Worm (Caenorhabditis elegans) whole organism, L4 larva: Measurements from ENCODE around the gene ubq-2.

Source experiments
- F10B5.3 ChIP-seq: sonication (generic microtip); optimal IDR thresholded peaks from 2 replicates; lab custom pipeline; 2016; ENCODE audit warnings: mild to moderate bottlenecking, missing genetic modification characterization, missing compliant biosample characterization
- F49E8.2 ChIP-seq: sonication (generic microtip); optimal IDR thresholded peaks from 2 replicates; lab custom pipeline; 2016; ENCODE audit warnings: missing compliant biosample characterization, mild to moderate bottlenecking, missing genetic modification characterization, borderline replicate concordance
- T26A8.4 ChIP-seq: fragments of 200-800 bp; sonication (Bioruptor generic); IDR thresholded peaks from 2 replicates; pipeline ENCODE4 v1.3.6; 2022; ENCODE audit warnings: missing genetic modification characterization, missing compliant biosample characterization
- Y5F2A.4 ChIP-seq: fragments of 200-800 bp; sonication (Bioruptor generic); optimal IDR thresholded peaks from 2 replicates; lab custom pipeline; 2018; ENCODE audit warnings: mild to moderate bottlenecking, missing genetic modification characterization, missing compliant biosample characterization
- attf-4 ChIP-seq: sonication (generic microtip); optimal IDR thresholded peaks from 3 replicates; lab custom pipeline; 2017; ENCODE audit warnings: missing biosample characterization, missing genetic modification characterization
- cey-2 ChIP-seq: sonication (generic microtip); optimal IDR thresholded peaks from 3 replicates; lab custom pipeline; 2017; ENCODE audit warnings: missing genetic modification characterization, mild to moderate bottlenecking, missing compliant biosample characterization, antibody characterized with exemption, borderline replicate concordance; ENCODE audit not compliant: insufficient read depth
- ctbp-1 ChIP-seq: fragments of 200-800 bp; sonication (Bioruptor generic); IDR thresholded peaks from 2 replicates; pipeline ENCODE4 v1.3.6; 2022; ENCODE audit warnings: missing genetic modification reagents, missing genetic modification characterization, missing compliant biosample characterization
- daf-16 ChIP-seq, 3 experiments: sonication (generic microtip); optimal IDR thresholded peaks; 2 replicates each; lab custom pipeline; 2016 to 2017; ENCODE audit warnings: missing genetic modification characterization in 3 of 3, missing genetic modification reagents in 3 of 3, mild to moderate bottlenecking in 2 of 3, missing compliant biosample characterization in 2 of 3, missing biosample characterization in 1 of 3, moderate library complexity in 1 of 3
- daf-8 ChIP-seq: fragments of 200-800 bp; sonication (Bioruptor generic); IDR thresholded peaks from 2 replicates; pipeline ENCODE4 v1.3.6; 2022; ENCODE audit warnings: missing genetic modification characterization, missing compliant biosample characterization
- dmd-6 ChIP-seq: fragments of 200-800 bp; sonication (Bioruptor generic); IDR thresholded peaks from 2 replicates; pipeline ENCODE4 v1.3.6; 2022; ENCODE audit warnings: missing genetic modification reagents, missing genetic modification characterization, missing compliant biosample characterization
- dmd-9 ChIP-seq: fragments of 200-800 bp; sonication (Bioruptor generic); IDR thresholded peaks from 2 replicates; pipeline ENCODE4 v1.3.6; 2022; ENCODE audit warnings: missing genetic modification reagents, missing genetic modification characterization, missing compliant biosample characterization
- dpl-1 ChIP-seq: fragments of 150-350 bp; optimal IDR thresholded peaks from 2 replicates; lab custom pipeline; 2014; ENCODE audit warnings: missing biosample characterization, missing genetic modification reagents, missing genetic modification characterization
- dve-1 ChIP-seq: sonication (generic microtip); optimal IDR thresholded peaks from 2 replicates; lab custom pipeline; 2017; ENCODE audit warnings: antibody characterized with exemption, mild to moderate bottlenecking, missing genetic modification characterization, missing compliant biosample characterization; ENCODE audit not compliant: insufficient read depth
- hif-1 ChIP-seq, 2 experiments: sonication (generic microtip); optimal IDR thresholded peaks; 2 replicates each; lab custom pipeline; 2016 to 2017; ENCODE audit warnings: missing compliant biosample characterization in 2 of 2, missing genetic modification characterization in 2 of 2, missing genetic modification reagents in 2 of 2, missing genotype in 2 of 2, mild to moderate bottlenecking in 1 of 2
- hlh-11 ChIP-seq: fragments of 200-800 bp; sonication (Bioruptor generic); optimal IDR thresholded peaks from 2 replicates; lab custom pipeline; 2018; ENCODE audit warnings: mild to moderate bottlenecking, missing genetic modification characterization, missing compliant biosample characterization
- hlh-30 ChIP-seq: sonication (generic microtip); optimal IDR thresholded peaks from 2 replicates; lab custom pipeline; 2017; ENCODE audit warnings: antibody characterized with exemption, mild to moderate bottlenecking, missing genetic modification characterization, missing compliant biosample characterization; ENCODE audit not compliant: insufficient read depth
- lin-38 ChIP-seq: fragments of 200-800 bp; sonication (Bioruptor generic); IDR thresholded peaks from 2 replicates; pipeline ENCODE4 v1.3.6; 2022; ENCODE audit warnings: missing genetic modification reagents, missing genetic modification characterization, missing compliant biosample characterization
- lsy-2 ChIP-seq, 2 experiments: fragments of 150-350 bp in 1 of 2; sonication (generic microtip) in 1 of 2; optimal IDR thresholded peaks; 2 replicates each; lab custom pipeline; 2014 to 2017; ENCODE audit warnings: missing biosample characterization in 2 of 2, missing genetic modification characterization in 2 of 2
- mep-1 ChIP-seq: fragments of 150-350 bp; sonication (generic microtip); optimal IDR thresholded peaks from 3 replicates; lab custom pipeline; 2014; ENCODE audit warnings: missing biosample characterization, missing genetic modification characterization
- mes-2 ChIP-seq: sonication (generic microtip); optimal IDR thresholded peaks from 2 replicates; lab custom pipeline; 2016; ENCODE audit warnings: missing genotype, mild to moderate bottlenecking, missing genetic modification characterization, missing compliant biosample characterization; ENCODE audit not compliant: poor library complexity, severe bottlenecking
- nhr-10 ChIP-seq: fragments of 150-350 bp; optimal IDR thresholded peaks from 2 replicates; lab custom pipeline; 2014; ENCODE audit warnings: missing biosample characterization, missing genetic modification characterization
- nhr-28 ChIP-seq: fragments of 150-350 bp; optimal IDR thresholded peaks from 2 replicates; lab custom pipeline; 2014; ENCODE audit warnings: missing biosample characterization, missing genetic modification characterization
- nhr-42 ChIP-seq: fragments of 200-800 bp; sonication (Bioruptor generic); IDR thresholded peaks from 2 replicates; pipeline ENCODE4 v1.3.6; 2022; ENCODE audit warnings: missing genetic modification characterization, missing compliant biosample characterization
- nhr-77 ChIP-seq: fragments of 150-350 bp; optimal IDR thresholded peaks from 2 replicates; lab custom pipeline; 2014; ENCODE audit warnings: missing biosample characterization, missing genetic modification characterization
- pha-4 ChIP-seq, 2 experiments: fragments of 150-350 bp in 1 of 2; fragments of 200-800 bp in 1 of 2; sonication (Bioruptor generic) in 1 of 2; IDR thresholded peaks in 1 of 2; optimal IDR thresholded peaks in 1 of 2; 2 replicates each; pipeline versions ENCODE4 v1.3.6 to Lab custom; 2014 to 2022; ENCODE audit warnings: missing genetic modification characterization in 2 of 2, missing genetic modification reagents in 2 of 2, missing biosample characterization in 1 of 2, missing compliant biosample characterization in 1 of 2
- php-3 ChIP-seq: fragments of 200-800 bp; sonication (Bioruptor generic); IDR thresholded peaks from 2 replicates; pipeline ENCODE4 v1.3.6; 2022; ENCODE audit warnings: missing genetic modification reagents, missing genetic modification characterization, missing compliant biosample characterization
- pqm-1 ChIP-seq: sonication (generic microtip); optimal IDR thresholded peaks from 2 replicates; lab custom pipeline; 2017; ENCODE audit warnings: missing biosample characterization, missing genetic modification characterization
- set-16 ChIP-seq: fragments of 200-800 bp; sonication (Bioruptor generic); IDR thresholded peaks from 2 replicates; pipeline ENCODE4 v1.3.6; 2022; ENCODE audit warnings: missing genetic modification reagents, missing genetic modification characterization, missing compliant biosample characterization
- snpc-4 ChIP-seq: fragments of 150-350 bp; optimal IDR thresholded peaks from 2 replicates; lab custom pipeline; 2014; ENCODE audit warnings: missing biosample characterization, missing genetic modification characterization
- unc-62 ChIP-seq, 3 experiments: fragments of 150-350 bp in 1 of 3; sonication (generic microtip); optimal IDR thresholded peaks in 2 of 3; peaks in 1 of 3; 1 replicate in 1 of 3; 2 replicates in 2 of 3; lab custom pipeline; 2014 to 2017; ENCODE audit warnings: missing biosample characterization in 3 of 3, missing genetic modification characterization in 3 of 3, missing genetic modification reagents in 3 of 3, missing genotype in 1 of 3

Gene ubq-2

DNA sequence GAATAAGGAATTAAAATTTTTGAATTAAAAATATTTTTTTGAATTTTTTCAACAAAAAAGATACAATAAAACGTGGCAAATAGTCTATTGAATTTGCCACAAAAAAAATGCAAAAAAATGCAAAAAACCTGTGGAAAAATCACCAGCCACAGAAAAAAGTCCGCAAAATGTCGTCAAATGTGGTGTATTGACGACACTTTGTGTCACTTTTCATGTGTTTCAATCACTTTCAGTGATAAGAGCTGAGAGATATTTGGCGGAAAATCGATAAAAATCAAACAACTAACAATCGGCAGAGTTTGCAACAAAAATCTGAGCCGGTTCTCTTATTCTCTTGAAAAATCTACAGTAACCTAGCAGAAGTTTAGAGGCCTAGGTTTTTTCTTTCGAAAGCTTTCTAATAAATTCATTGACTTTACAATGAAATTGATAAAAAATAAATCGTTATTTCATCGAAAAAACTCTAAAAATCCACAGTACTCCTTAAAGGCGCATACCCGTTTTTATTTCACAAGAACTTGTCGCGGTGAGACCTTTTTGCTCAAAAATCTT, 6.4 kb downstream of the ubq-2 start:
- TF ChIP-seq dmd-9 (no peak), snpc-4 (tag; lab: Kevin White, UChicago) (no peak), lsy-2 (tag; optimal IDR thresholded peaks at IDR 0.05; lab: Kevin White, UChicago) (peak in 1 of 2 experiments; percentile 82), pha-4 (GFP tag; IDR thresholded peaks at IDR 0.05; lab: Robert Waterston, UW) (no peak), pha-4 (tag; optimal IDR thresholded peaks at IDR 0.05; lab: Kevin White, UChicago) (no peak), nhr-77 (tag; lab: Kevin White, UChicago) (peak; percentile 20), mep-1 (tag; lab: Kevin White, UChicago) (peak; percentile 2), daf-16 (GFP tag; optimal IDR thresholded peaks at IDR 0.05; lab: Kevin White, UChicago) (no peak), daf-16 (tag; optimal IDR thresholded peaks at IDR 0.05; lab: Kevin White, UChicago) (peak; percentile 43), Y5F2A.4 (no peak), nhr-28 (tag; lab: Kevin White, UChicago) (peak; percentile 32), unc-62 (GFP tag; optimal IDR thresholded peaks at IDR 0.05 in 1 of 2; lab: Kevin White, UChicago) (peak in 1 of 2 experiments; percentile 99), unc-62 (tag; optimal IDR thresholded peaks at IDR 0.05; lab: Kevin White, UChicago) (no peak), hlh-11 (tag; lab: Kevin White, UChicago) (peak; percentile 39), ctbp-1 (GFP tag; lab: Robert Waterston, UW) (no peak), nhr-10 (tag; lab: Kevin White, UChicago) (no peak), dpl-1 (GFP tag; lab: Kevin White, UChicago) (peak; percentile 43), mes-2 (peak; percentile 35), hlh-30 (peak; percentile 61), dve-1 (tag; lab: Kevin White, UChicago) (peak; percentile 58)

DNA sequence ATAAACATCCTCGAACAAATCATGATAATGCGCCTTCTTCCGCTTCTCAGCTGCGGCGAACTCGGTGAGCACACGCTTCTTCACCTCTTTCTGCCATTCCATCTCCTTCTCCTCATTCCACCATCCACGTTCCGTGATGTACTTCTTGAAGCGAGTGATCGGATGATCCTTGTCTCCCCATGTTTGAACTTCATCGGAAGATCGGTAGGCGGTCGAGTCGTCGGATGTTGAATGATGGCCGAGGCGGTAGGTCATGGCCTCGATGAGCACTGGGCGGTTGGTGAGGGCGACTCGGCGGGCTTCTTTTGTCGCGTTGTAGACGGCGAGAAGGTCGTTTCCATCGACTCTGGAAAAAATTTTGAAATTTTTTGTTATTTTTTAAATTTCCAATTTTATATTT, 10.0 kb downstream of the ubq-2 start:
- TF ChIP-seq hlh-30, result no peak
- TF ChIP-seq set-16 (GFP tag; lab: Robert Waterston, UW), result peak; percentile 51
- TF ChIP-seq, all 104 proteins: peak for 1

DNA sequence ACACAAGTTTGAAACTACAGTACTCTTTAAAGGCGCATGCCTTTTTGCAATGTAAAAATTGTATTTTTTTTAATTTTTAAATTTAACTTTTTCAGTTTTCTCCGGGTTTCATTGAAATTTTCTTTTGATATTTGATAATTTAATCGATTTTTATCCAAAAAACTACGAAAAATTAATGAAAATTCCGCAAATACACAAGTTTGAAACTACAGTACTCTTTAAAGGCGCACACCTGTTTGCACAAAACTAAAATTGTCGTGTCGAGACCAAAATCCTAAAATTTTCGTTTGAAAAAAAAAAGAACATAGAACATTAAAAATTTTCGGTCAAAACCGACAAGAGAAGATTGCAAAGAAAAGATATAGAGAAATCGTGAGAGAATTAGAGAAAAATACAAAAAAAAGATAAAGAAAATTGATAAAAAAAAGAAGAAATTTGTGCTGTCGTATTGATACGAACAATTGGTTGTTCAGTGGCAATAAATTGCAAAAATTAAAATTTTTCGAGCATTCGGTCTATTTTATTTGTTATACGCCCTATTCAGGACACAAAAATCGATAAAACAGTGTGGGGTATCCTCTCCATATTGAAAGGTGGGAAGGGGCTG, 10.8 kb downstream of the ubq-2 start:
- TF ChIP-seq mep-1 (tag; lab: Kevin White, UChicago), result peak; percentile 38
- TF ChIP-seq daf-16 (GFP tag; optimal IDR thresholded peaks at IDR 0.05; lab: Kevin White, UChicago), result no peak
- TF ChIP-seq daf-16 (tag; optimal IDR thresholded peaks at IDR 0.05; lab: Kevin White, UChicago), result peak; percentile 8
- TF ChIP-seq php-3 (GFP tag; lab: Robert Waterston, UW), result peak; percentile 61
- peak; percentile 70 for TF ChIP-seq dve-1 (tag; lab: Kevin White, UChicago)
- peak; percentile 24 for TF ChIP-seq F49E8.2 (tag; lab: Kevin White, UChicago)
- TF ChIP-seq pha-4 (GFP tag; IDR thresholded peaks at IDR 0.05; lab: Robert Waterston, UW), result no peak
- no peak for TF ChIP-seq pha-4 (tag; optimal IDR thresholded peaks at IDR 0.05; lab: Kevin White, UChicago)
- TF ChIP-seq T26A8.4 (GFP tag; lab: Robert Waterston, UW), result no peak
- TF ChIP-seq hif-1 (tag; optimal IDR thresholded peaks at IDR 0.05; lab: Kevin White, UChicago), result no peak
- TF ChIP-seq cey-2 (tag; lab: Kevin White, UChicago), result no peak
- TF ChIP-seq hlh-11 (tag; lab: Kevin White, UChicago), result peak; percentile 24
- peak; percentile 7; the same call in 1 of the 2 replicates for TF ChIP-seq lin-38 (GFP tag; lab: Robert Waterston, UW)
- no peak for TF ChIP-seq F10B5.3 (tag; lab: Kevin White, UChicago)
- peak; percentile 31 for TF ChIP-seq nhr-28 (tag; lab: Kevin White, UChicago)
- peak; percentile 57 for TF ChIP-seq dmd-6
- peak; percentile 57 for TF ChIP-seq pqm-1
- TF ChIP-seq attf-4 (tag; lab: Kevin White, UChicago), result no peak
- TF ChIP-seq daf-8 (GFP tag; lab: Robert Waterston, UW), result no peak
- peak in 1 of 2 experiments; percentile 44 for TF ChIP-seq lsy-2 (tag; optimal IDR thresholded peaks at IDR 0.05; lab: Kevin White, UChicago)
- TF ChIP-seq nhr-42 (GFP tag; lab: Robert Waterston, UW), result no peak
- TF ChIP-seq, all 104 proteins: peak for 11
